Worm (Caenorhabditis elegans): Measurements from ENCODE around the gene fog-2.

ce11 chrV:20201316-20201715 is 2.3 kb downstream of the fog-2 start, which contains the start of gene fbxa-114:
- TF ChIP-seq pha-4 (tag; optimal IDR thresholded peaks at IDR 0.05) (no peak), dmd-4 (tag; optimal IDR thresholded peaks at IDR 0.05; ENCODE audit: borderline replicate concordance) (no peak), hlh-15 (tag; optimal IDR thresholded peaks at IDR 0.05) (no peak), C38D4.7 (GFP tag; optimal IDR thresholded peaks at IDR 0.05) (no peak), C08G9.2 (tag; optimal IDR thresholded peaks at IDR 0.05) (no peak), npax-4 (tag; optimal IDR thresholded peaks at IDR 0.05) (no peak), K09A11.1 (tag; optimal IDR thresholded peaks at IDR 0.05; ENCODE audit: insufficient read depth) (no peak), F13H6.1 (tag; optimal IDR thresholded peaks at IDR 0.05) (no peak), unc-55 (GFP tag; optimal IDR thresholded peaks at IDR 0.05) (no peak), ama-1 (optimal IDR thresholded peaks at IDR 0.05) (no peak), ref-2 (tag; optimal IDR thresholded peaks at IDR 0.05) (no peak), ceh-19 (GFP tag; optimal IDR thresholded peaks at IDR 0.05) (no peak)
